Worm (Caenorhabditis elegans): ENCODE results near the gene cept-1.

- TF ChIP-seq elt-3 (tag; optimal IDR thresholded peaks at IDR 0.05) (no peak), lin-39 (tag; optimal IDR thresholded peaks at IDR 0.05) (no peak), ceh-82 (tag; optimal IDR thresholded peaks at IDR 0.05) (no peak), fkh-10 (GFP tag; optimal IDR thresholded peaks at IDR 0.05) (no peak), zag-1 (tag; optimal IDR thresholded peaks at IDR 0.05) (no peak), nfya-1 (tag; optimal IDR thresholded peaks at IDR 0.05; ENCODE audit: insufficient read depth) (peak; percentile 12), nhr-76 (tag; optimal IDR thresholded peaks at IDR 0.05) (no peak)
Observed at ce11 chrX:12713014-12713413, 48.9 kb upstream of the cept-1 start.
